Fruit fly (Drosophila melanogaster) whole organism, embryonic: ENCODE results near the gene ND-B18.
A peak's percentile ranks its signal among the peaks of the same experiment; 100 is the strongest.

Experiments used
- Antp ChIP-seq: fragments of 200-800 bp; sonication (Bioruptor generic); optimal IDR thresholded peaks from 3 replicates; lab custom pipeline; 2016; ENCODE audit warnings: missing biosample characterization, missing genetic modification characterization
- B-H1 ChIP-seq: fragments of 200-800 bp; sonication (Bioruptor generic); IDR thresholded peaks from 3 replicates; pipeline ENCODE4 v1.3.6; 2022; ENCODE audit warnings: missing biosample characterization, missing genetic modification characterization
- CG10209 ChIP-seq: fragments of 200-800 bp; sonication (Bioruptor generic); optimal IDR thresholded peaks from 3 replicates; lab custom pipeline; 2017; ENCODE audit warnings: missing biosample characterization, mild to moderate bottlenecking, missing genetic modification characterization, missing genetic modification reagents
- CG10431 ChIP-seq: fragments of 200-800 bp; sonication (Bioruptor generic); optimal IDR thresholded peaks from 3 replicates; lab custom pipeline; 2018; ENCODE audit warnings: missing biosample characterization, mild to moderate bottlenecking, missing genetic modification characterization
- CG12391 ChIP-seq: fragments of 200-800 bp; sonication (Bioruptor generic); optimal IDR thresholded peaks from 3 replicates; lab custom pipeline; 2018; ENCODE audit warnings: missing biosample characterization, mild to moderate bottlenecking, missing genetic modification characterization, moderate library complexity
- CG12942 ChIP-seq: fragments of 200-800 bp; sonication (Bioruptor generic); optimal IDR thresholded peaks from 3 replicates; lab custom pipeline; 2016; ENCODE audit warnings: missing biosample characterization, missing genetic modification characterization
- CG13123 ChIP-seq: fragments of 200-800 bp; sonication (Bioruptor generic); optimal IDR thresholded peaks from 2 replicates; lab custom pipeline; 2016; ENCODE audit warnings: missing biosample characterization, missing genetic modification characterization
- CG13424 ChIP-seq: fragments of 200-800 bp; sonication (Bioruptor generic); optimal IDR thresholded peaks from 2 replicates; lab custom pipeline; 2019; ENCODE audit warnings: missing biosample characterization, mild to moderate bottlenecking, missing genetic modification characterization, moderate library complexity
- CG15479 ChIP-seq: fragments of 200-800 bp; sonication (Bioruptor generic); optimal IDR thresholded peaks from 3 replicates; lab custom pipeline; 2019; ENCODE audit warnings: missing biosample characterization, mild to moderate bottlenecking, missing genetic modification characterization, moderate library complexity
- CG2120 ChIP-seq: fragments of 200-800 bp; sonication (Bioruptor generic); optimal IDR thresholded peaks from 3 replicates; lab custom pipeline; 2016; ENCODE audit warnings: missing biosample characterization, missing genetic modification characterization
- CG33557 ChIP-seq: fragments of 200-800 bp; sonication (Bioruptor generic); optimal IDR thresholded peaks from 2 replicates; lab custom pipeline; 2019; ENCODE audit warnings: missing biosample characterization, mild to moderate bottlenecking, missing genetic modification characterization, moderate library complexity
- CG34224 ChIP-seq: fragments of 200-800 bp; sonication (Bioruptor generic); IDR thresholded peaks from 3 replicates; pipeline ENCODE4 v1.3.6; 2022; ENCODE audit warnings: missing biosample characterization, missing genetic modification characterization; ENCODE audit not compliant: partially characterized antibody
- CG34422 ChIP-seq: fragments of 200-800 bp; sonication (Bioruptor generic); IDR thresholded peaks from 3 replicates; pipeline ENCODE4 v1.3.6; 2022; ENCODE audit warnings: missing biosample characterization, missing genetic modification characterization
- CG3995 ChIP-seq: fragments of 200-800 bp; sonication (Bioruptor generic); optimal IDR thresholded peaks from 3 replicates; lab custom pipeline; 2016; ENCODE audit warnings: missing biosample characterization, missing genetic modification characterization
- CG6765 ChIP-seq: fragments of 200-800 bp; sonication (Bioruptor generic); optimal IDR thresholded peaks from 3 replicates; lab custom pipeline; 2017; ENCODE audit warnings: missing biosample characterization, mild to moderate bottlenecking, missing genetic modification characterization
- CrebB ChIP-seq: fragments of 200-800 bp; sonication (Bioruptor generic); optimal IDR thresholded peaks from 3 replicates; lab custom pipeline; 2018; ENCODE audit warnings: missing biosample characterization, mild to moderate bottlenecking, missing genetic modification characterization
- Deaf1 ChIP-seq: fragments of 200-800 bp; optimal IDR thresholded peaks from 3 replicates; lab custom pipeline; 2019; ENCODE audit warnings: missing biosample characterization, mild to moderate bottlenecking, missing genetic modification characterization, moderate library complexity
- Dfd ChIP-seq, 2 experiments: fragments of >200 bp; optimal IDR thresholded peaks; 2 replicates each; lab custom pipeline; 2017; ENCODE audit warnings: missing biosample characterization in 2 of 2, missing genetic modification characterization in 2 of 2
- Dip2 ChIP-seq: fragments of 200-800 bp; sonication (Bioruptor generic); IDR thresholded peaks from 2 replicates; pipeline ENCODE4 v1.3.6; 2022; ENCODE audit warnings: missing biosample characterization, missing genetic modification characterization
- Doc3 ChIP-seq: fragments of 200-800 bp; sonication (Bioruptor generic); IDR thresholded peaks from 3 replicates; pipeline ENCODE4 v1.3.6; 2022; ENCODE audit warnings: missing biosample characterization, missing genetic modification characterization; ENCODE audit not compliant: partially characterized antibody
- Dp ChIP-seq: fragments of 200-800 bp; sonication (Bioruptor generic); optimal IDR thresholded peaks from 2 replicates; lab custom pipeline; 2018; ENCODE audit warnings: missing biosample characterization, mild to moderate bottlenecking, missing genetic modification characterization, moderate library complexity
- E2f1 ChIP-seq: fragments of 200-800 bp; sonication (Bioruptor generic); IDR thresholded peaks from 2 replicates; pipeline ENCODE4 v1.3.6; 2022; ENCODE audit warnings: missing biosample characterization, missing genetic modification characterization
- Gug ChIP-seq: fragments of 200-800 bp; sonication (Bioruptor generic); IDR thresholded peaks from 4 replicates; pipeline ENCODE4 v1.3.6; 2022; ENCODE audit warnings: missing biosample characterization, missing genetic modification characterization
- HLH54F ChIP-seq: fragments of 200-800 bp; sonication (Bioruptor generic); optimal IDR thresholded peaks from 3 replicates; lab custom pipeline; 2016; ENCODE audit warnings: missing biosample characterization, missing genetic modification characterization
- HLHmδ ChIP-seq: fragments of 200-800 bp; sonication (Bioruptor generic); optimal IDR thresholded peaks from 2 replicates; lab custom pipeline; 2018; ENCODE audit warnings: missing biosample characterization, mild to moderate bottlenecking, missing genetic modification characterization, moderate library complexity
- Hr3 ChIP-seq: fragments of 200-800 bp; sonication (Bioruptor generic); optimal IDR thresholded peaks from 3 replicates; lab custom pipeline; 2016; ENCODE audit warnings: missing biosample characterization, missing genetic modification characterization
- Hr51 ChIP-seq, 2 experiments: fragments of 200-800 bp; sonication (Bioruptor generic); optimal IDR thresholded peaks; 2 replicates in 1 of 2; 3 replicates in 1 of 2; lab custom pipeline; 2016 to 2018; ENCODE audit warnings: missing biosample characterization in 2 of 2, missing genetic modification characterization in 2 of 2, mild to moderate bottlenecking in 1 of 2, moderate library complexity in 1 of 2
- MTF-1 ChIP-seq: fragments of 200-800 bp; sonication (Bioruptor generic); optimal IDR thresholded peaks from 2 replicates; lab custom pipeline; 2018; ENCODE audit warnings: missing biosample characterization, mild to moderate bottlenecking, missing genetic modification characterization, borderline replicate concordance
- Nf-YA ChIP-seq: fragments of 200-800 bp; sonication (Bioruptor generic); IDR thresholded peaks from 2 replicates; pipeline ENCODE4 v1.3.6; 2022; ENCODE audit warnings: missing biosample characterization, missing genetic modification characterization
- Ssrp ChIP-seq: fragments of 200-800 bp; sonication (Bioruptor generic); optimal IDR thresholded peaks from 2 replicates; lab custom pipeline; 2018; ENCODE audit warnings: missing biosample characterization, mild to moderate bottlenecking, missing genetic modification characterization, moderate library complexity
- Taf1 ChIP-seq: fragments of 200-800 bp; sonication (Bioruptor generic); IDR thresholded peaks from 2 replicates; pipeline ENCODE4 v1.3.6; 2022; ENCODE audit warnings: missing biosample characterization, missing genetic modification characterization
- ab ChIP-seq: fragments of 200-800 bp; sonication (Bioruptor generic); optimal IDR thresholded peaks from 2 replicates; lab custom pipeline; 2016; ENCODE audit warnings: missing biosample characterization, missing genetic modification characterization
- bab2 ChIP-seq: fragments of 200-800 bp; sonication (Bioruptor generic); optimal IDR thresholded peaks from 2 replicates; lab custom pipeline; 2016; ENCODE audit warnings: missing biosample characterization, missing genetic modification characterization
- btn ChIP-seq: fragments of 200-800 bp; sonication (Bioruptor generic); optimal IDR thresholded peaks from 2 replicates; lab custom pipeline; 2016; ENCODE audit warnings: missing biosample characterization, missing genetic modification characterization
- corto ChIP-seq: fragments of 200-800 bp; sonication (Bioruptor generic); optimal IDR thresholded peaks from 2 replicates; lab custom pipeline; 2016; ENCODE audit warnings: missing biosample characterization, mild to moderate bottlenecking, missing genetic modification characterization, moderate library complexity
- dysf ChIP-seq: fragments of 200-800 bp; sonication (Bioruptor generic); IDR thresholded peaks from 3 replicates; pipeline ENCODE4 v1.3.6; 2022; ENCODE audit warnings: missing biosample characterization, missing genetic modification characterization
- fd102C ChIP-seq: fragments of 200-800 bp; sonication (Bioruptor generic); optimal IDR thresholded peaks from 2 replicates; lab custom pipeline; 2018; ENCODE audit warnings: missing biosample characterization, mild to moderate bottlenecking, missing genetic modification characterization, moderate library complexity
- fd96Cb ChIP-seq: fragments of 200-800 bp; sonication (Bioruptor generic); optimal IDR thresholded peaks from 2 replicates; lab custom pipeline; 2018; ENCODE audit warnings: missing biosample characterization, mild to moderate bottlenecking, missing genetic modification characterization, moderate library complexity
- gsb-n ChIP-seq: fragments of 200-800 bp; sonication (Bioruptor generic); optimal IDR thresholded peaks from 3 replicates; lab custom pipeline; 2018; ENCODE audit warnings: missing biosample characterization, mild to moderate bottlenecking, missing genetic modification characterization
- ind ChIP-seq: fragments of 200-800 bp; sonication (Bioruptor generic); optimal IDR thresholded peaks from 3 replicates; lab custom pipeline; 2016; ENCODE audit warnings: missing biosample characterization, missing genetic modification characterization
- lab ChIP-seq: fragments of 200-800 bp; sonication (Bioruptor generic); optimal IDR thresholded peaks from 3 replicates; lab custom pipeline; 2017; ENCODE audit warnings: missing biosample characterization, missing genetic modification characterization, mild to moderate bottlenecking, moderate library complexity, missing genetic modification reagents
- otp ChIP-seq: fragments of 200-800 bp; sonication (Bioruptor generic); IDR thresholded peaks from 3 replicates; pipeline ENCODE4, ENCODE4 v1.3.6; 2022; ENCODE audit warnings: missing biosample characterization, missing genetic modification characterization
- pho ChIP-seq: fragments of 200-800 bp; sonication (Bioruptor generic); optimal IDR thresholded peaks from 2 replicates; lab custom pipeline; 2016; ENCODE audit warnings: missing biosample characterization, missing genetic modification characterization
- sd ChIP-seq: fragments of 200-800 bp; sonication (Bioruptor generic); optimal IDR thresholded peaks from 3 replicates; lab custom pipeline; 2018; ENCODE audit warnings: missing biosample characterization, mild to moderate bottlenecking, missing genetic modification characterization, moderate library complexity
- shn ChIP-seq: fragments of 200-800 bp; sonication (Bioruptor generic); optimal IDR thresholded peaks from 3 replicates; lab custom pipeline; 2016; ENCODE audit warnings: missing biosample characterization, missing genetic modification characterization
- slou ChIP-seq: fragments of 200-800 bp; sonication (Bioruptor generic); optimal IDR thresholded peaks from 3 replicates; lab custom pipeline; 2016; ENCODE audit warnings: missing biosample characterization, missing genetic modification characterization
- unc-4 ChIP-seq: fragments of 200-800 bp; sonication (Bioruptor generic); IDR thresholded peaks from 2 replicates; pipeline ENCODE4 v1.3.6; 2022; ENCODE audit warnings: missing biosample characterization, missing genetic modification characterization; ENCODE audit not compliant: partially characterized antibody
- vnd ChIP-seq: fragments of 200-800 bp; sonication (Bioruptor generic); IDR thresholded peaks from 3 replicates; pipeline ENCODE4 v1.3.6; 2022; ENCODE audit warnings: missing biosample characterization, missing genetic modification characterization; ENCODE audit not compliant: partially characterized antibody
- vvl ChIP-seq: fragments of 200-800 bp; sonication (Bioruptor generic); IDR thresholded peaks from 2 replicates; pipeline ENCODE4 v1.3.6; 2022; ENCODE audit warnings: missing biosample characterization, missing genetic modification characterization
- wdn ChIP-seq: fragments of 200-800 bp; sonication (Bioruptor generic); IDR thresholded peaks from 2 replicates; pipeline ENCODE4 v1.3.6; 2022; ENCODE audit warnings: missing biosample characterization, missing genetic modification characterization

The ND-B18 gene

dm6 chrX:15022219-15022618, 41.3 kb upstream of the ND-B18 start (continued):
- TF ChIP-seq vnd (GFP tag; lab: Robert Waterston, UW) (no peak), CG33557 (GFP tag; lab: Kevin White, UChicago) (peak; percentile 75), dysf (peak; percentile 86), Nf-YA (GFP tag; lab: Robert Waterston, UW) (peak; percentile 80), CG3995 (GFP tag; lab: Kevin White, UChicago) (peak; percentile 12), CrebB (peak; percentile 80), CG12391 (peak; percentile 82), wdn (GFP tag; lab: Robert Waterston, UW) (peak; percentile 81), HLH54F (peak; percentile 87), Ssrp (tag; lab: Kevin White, UChicago) (peak; percentile 85), CG13424 (peak; percentile 87), CG12942 (GFP tag; lab: Kevin White, UChicago) (peak; percentile 75), Antp (GFP tag; lab: Kevin White, UChicago) (peak; percentile 94), MTF-1 (peak; percentile 77), Gug (GFP tag; lab: Robert Waterston, UW) (peak; percentile 64), Hr3 (GFP tag; lab: Kevin White, UChicago) (peak; percentile 81), unc-4 (no peak), pho (GFP tag; lab: Kevin White, UChicago) (peak; percentile 80), Dfd (GFP tag; optimal IDR thresholded peaks at IDR 0.05; lab: Kevin White, UChicago) (no peak), shn (peak; percentile 77), CG15479 (GFP tag; lab: Kevin White, UChicago) (peak; percentile 18), CG10431 (peak; percentile 64), B-H1 (GFP tag; lab: Robert Waterston, UW) (peak; percentile 52; the same call in 2 of the 3 replicates), corto (no peak), lab (GFP tag; lab: Kevin White, UChicago) (peak; percentile 90), Dip2 (GFP tag; lab: Robert Waterston, UW) (no peak), CG13123 (GFP tag; lab: Kevin White, UChicago) (peak; percentile 58), HLHmδ (GFP tag; lab: Kevin White, UChicago) (no peak), Taf1 (GFP tag; lab: Robert Waterston, UW) (peak; percentile 58; the same call in 1 of the 2 replicates), gsb-n (tag; lab: Kevin White, UChicago) (peak; percentile 83), ind (GFP tag; lab: Kevin White, UChicago) (peak; percentile 83), CG2120 (GFP tag; lab: Kevin White, UChicago) (peak; percentile 87), otp (GFP tag; lab: Robert Waterston, UW) (peak; percentile 90), sd (tag; lab: Kevin White, UChicago) (peak; percentile 76), fd102C (GFP tag; lab: Kevin White, UChicago) (peak; percentile 3), ab (peak; percentile 15), Doc3 (no peak), btn (peak; percentile 73), CG34224 (GFP tag; lab: Robert Waterston, UW) (no peak), CG6765 (GFP tag; lab: Kevin White, UChicago) (peak; percentile 46), Deaf1 (tag; lab: Kevin White, UChicago) (peak; percentile 62), slou (GFP tag; lab: Kevin White, UChicago) (peak; percentile 65), CG34422 (GFP tag; lab: Robert Waterston, UW) (peak; percentile 81), Dp (GFP tag; lab: Kevin White, UChicago) (no peak), CG10209 (peak; percentile 85), E2f1 (GFP tag; lab: Robert Waterston, UW) (peak; percentile 70), Hr51 (GFP tag; optimal IDR thresholded peaks at IDR 0.05; lab: Kevin White, UChicago) (peak; percentile 86), fd96Cb (tag; lab: Kevin White, UChicago) (peak; percentile 90), vvl (GFP tag; lab: Robert Waterston, UW) (peak; percentile 82), bab2 (peak; percentile 86)
